Worm (Caenorhabditis elegans): Measurements from ENCODE around the gene dhs-15.

The dhs-15 gene

DNA sequence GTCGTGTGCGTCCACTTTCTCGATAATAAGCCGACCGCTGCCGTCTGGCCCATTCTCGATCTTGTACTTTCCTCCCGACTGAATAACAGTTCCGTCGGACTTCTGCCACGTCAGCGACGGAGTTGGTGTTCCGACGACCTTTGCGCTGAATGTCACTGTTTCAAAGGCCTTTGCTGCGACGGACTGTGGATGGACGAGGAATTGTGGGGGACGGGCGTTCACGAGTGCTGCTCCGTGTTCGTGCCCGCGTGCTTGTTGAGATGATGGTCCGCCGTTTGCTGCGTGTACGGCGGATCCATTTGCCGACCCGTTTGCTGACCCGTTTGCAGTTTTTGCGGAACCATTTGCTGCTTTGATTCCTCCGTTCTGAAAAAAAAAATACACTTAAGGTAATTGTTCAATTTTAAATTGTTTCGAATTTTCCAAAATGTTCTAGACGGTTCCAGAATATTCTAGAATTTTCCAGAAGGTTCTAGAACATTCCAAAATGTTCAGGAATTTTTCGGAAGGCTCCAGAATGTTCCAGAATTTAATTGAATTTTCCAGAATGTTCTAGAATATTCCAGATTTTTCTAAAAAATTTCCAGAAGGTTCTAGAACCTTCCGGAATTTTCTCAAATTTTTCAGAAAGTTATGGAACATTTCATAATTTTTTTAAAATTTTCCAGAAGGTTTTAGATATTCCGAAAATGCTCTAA is 29.7 kb upstream of the dhs-15 start:
- TF ChIP-seq nhr-11 (tag; optimal IDR thresholded peaks at IDR 0.05), result no peak
- TF ChIP-seq egl-27 (tag; optimal IDR thresholded peaks at IDR 0.05), result no peak
- TF ChIP-seq nhr-25 (tag; optimal IDR thresholded peaks at IDR 0.05), result no peak
- no peak for TF ChIP-seq lsy-2 (tag; optimal IDR thresholded peaks at IDR 0.05)
- TF ChIP-seq unc-55 (GFP tag; optimal IDR thresholded peaks at IDR 0.05), result no peak
- no peak for TF ChIP-seq snpc-4 (tag; optimal IDR thresholded peaks at IDR 0.05)
- no peak for TF ChIP-seq nhr-10 (tag; optimal IDR thresholded peaks at IDR 0.05)
- no peak for TF ChIP-seq ztf-4 (tag; optimal IDR thresholded peaks at IDR 0.05)
- TF ChIP-seq C34F6.9 (tag; optimal IDR thresholded peaks at IDR 0.05), result no peak
- no peak for TF ChIP-seq nhr-237 (tag; optimal IDR thresholded peaks at IDR 0.05)
- no peak for TF ChIP-seq unc-62 (GFP tag; optimal IDR thresholded peaks at IDR 0.05)
- TF ChIP-seq ztf-11 (tag; optimal IDR thresholded peaks at IDR 0.05), result no peak
- no peak for TF ChIP-seq mbf-1 (tag; optimal IDR thresholded peaks at IDR 0.05)
- TF ChIP-seq lin-39 (tag; optimal IDR thresholded peaks at IDR 0.05), result no peak
- no peak for TF ChIP-seq F13H6.1 (tag; optimal IDR thresholded peaks at IDR 0.05)
- no peak for TF ChIP-seq aly-2 (tag; optimal IDR thresholded peaks at IDR 0.05)
- TF ChIP-seq R02D3.7 (tag; optimal IDR thresholded peaks at IDR 0.05), result no peak
- no peak for TF ChIP-seq sem-4 (tag; optimal IDR thresholded peaks at IDR 0.05)
- no peak for TF ChIP-seq nhr-21 (tag; optimal IDR thresholded peaks at IDR 0.05)
- no peak for TF ChIP-seq crh-2 (tag; optimal IDR thresholded peaks at IDR 0.05)

DNA sequence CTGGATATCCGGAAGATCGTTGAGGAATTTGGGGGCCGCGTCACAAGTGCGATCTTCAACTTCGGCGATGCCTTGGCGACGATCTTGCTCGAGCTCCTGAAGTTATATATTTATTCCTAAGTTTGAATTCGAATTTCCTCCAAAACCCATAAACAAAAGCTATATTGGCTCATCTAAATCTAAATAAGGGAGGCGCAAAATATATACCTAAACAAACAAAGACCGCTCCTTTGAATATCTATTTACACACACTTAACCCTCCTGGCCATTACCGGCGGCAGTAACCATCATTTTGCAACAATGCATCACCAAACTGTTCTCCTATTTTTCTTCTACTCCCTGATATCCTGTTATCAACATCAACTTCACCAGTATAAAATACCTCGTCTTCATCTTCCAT is 26.3 kb upstream of the dhs-15 start, which contains the start of gene F54E2.2:
F54E2.2 (plus strand) TSS at position 301 of the 400 bp plus-strand sequence.
- TF ChIP-seq alr-1 (tag; optimal IDR thresholded peaks at IDR 0.05) (no peak), sma-9 (GFP tag; optimal IDR thresholded peaks at IDR 0.05) (no peak), sma-9 (tag; optimal IDR thresholded peaks at IDR 0.05) (no peak), crh-2 (tag; optimal IDR thresholded peaks at IDR 0.05) (no peak), nhr-129 (tag; optimal IDR thresholded peaks at IDR 0.05) (no peak), lsy-2 (tag; optimal IDR thresholded peaks at IDR 0.05) (no peak), ZK546.5 (tag; optimal IDR thresholded peaks at IDR 0.05) (no peak), nhr-77 (tag; optimal IDR thresholded peaks at IDR 0.05) (no peak), Y55F3AM.14 (GFP tag; optimal IDR thresholded peaks at IDR 0.05) (no peak), ztf-4 (tag; optimal IDR thresholded peaks at IDR 0.05) (no peak), skn-1 (tag; optimal IDR thresholded peaks at IDR 0.05) (no peak), fos-1 (tag; optimal IDR thresholded peaks at IDR 0.05) (no peak), nhr-12 (tag; optimal IDR thresholded peaks at IDR 0.05) (no peak), unc-55 (GFP tag; optimal IDR thresholded peaks at IDR 0.05) (no peak), mbf-1 (tag; optimal IDR thresholded peaks at IDR 0.05) (no peak), ztf-11 (tag; optimal IDR thresholded peaks at IDR 0.05) (no peak), elt-3 (tag; optimal IDR thresholded peaks at IDR 0.05) (no peak), sma-3 (GFP tag; optimal IDR thresholded peaks at IDR 0.05) (no peak)

DNA sequence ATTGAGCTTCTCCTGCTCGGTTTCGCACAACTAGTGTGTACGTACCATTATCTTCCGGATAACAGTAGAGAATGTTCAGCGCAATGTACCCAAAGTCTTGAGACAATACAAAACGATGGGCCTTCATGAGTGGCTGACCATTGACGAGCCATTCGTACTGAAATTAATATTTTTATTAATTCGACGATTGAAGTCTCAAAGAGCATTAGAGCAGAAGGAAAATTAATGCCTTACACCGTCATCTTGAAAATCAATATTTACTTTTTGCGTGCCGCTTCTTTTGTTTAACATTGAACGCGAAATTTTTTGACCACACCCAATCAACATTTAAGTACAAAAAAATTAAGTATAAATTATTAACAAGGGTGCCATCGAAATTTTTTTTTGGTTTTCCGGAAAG is 23.3 kb upstream of the dhs-15 start:
- TF ChIP-seq sem-4 (tag; optimal IDR thresholded peaks at IDR 0.05) (no peak), aly-2 (tag; optimal IDR thresholded peaks at IDR 0.05) (no peak), ztf-11 (tag; optimal IDR thresholded peaks at IDR 0.05) (no peak), ceh-16 (tag; optimal IDR thresholded peaks at IDR 0.05) (no peak), sma-3 (GFP tag; optimal IDR thresholded peaks at IDR 0.05) (no peak), mdl-1 (tag; optimal IDR thresholded peaks at IDR 0.05) (no peak), nhr-21 (tag; optimal IDR thresholded peaks at IDR 0.05) (no peak), ceh-82 (tag; optimal IDR thresholded peaks at IDR 0.05) (no peak), nhr-6 (tag; optimal IDR thresholded peaks at IDR 0.05) (no peak), fos-1 (tag; optimal IDR thresholded peaks at IDR 0.05) (no peak), unc-39 (tag; optimal IDR thresholded peaks at IDR 0.05) (no peak)

DNA sequence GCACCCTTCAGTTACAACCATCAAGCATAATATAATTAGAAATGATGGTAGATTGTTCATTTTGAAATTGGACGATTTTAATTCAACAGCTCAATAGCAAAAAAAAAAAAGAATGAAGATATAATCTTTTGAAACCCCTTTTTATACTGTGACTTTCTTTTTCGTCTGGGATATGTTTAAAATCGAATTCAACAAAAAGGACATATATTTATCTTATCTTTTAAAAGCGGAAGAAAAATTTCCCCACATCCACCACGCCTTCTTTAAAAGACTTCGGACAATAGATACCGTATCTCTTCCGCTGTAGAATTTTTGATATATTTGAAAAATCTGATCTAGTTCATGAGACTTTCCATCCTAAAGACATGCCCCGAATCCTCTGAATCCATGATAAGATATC is 11.1 kb upstream of the dhs-15 start, which contains the start of gene R05D8.11:
R05D8.11 (minus strand) TSS at position 101 of the 400 bp plus-strand sequence.
- TF ChIP-seq nhr-10 (tag; optimal IDR thresholded peaks at IDR 0.05), result no peak
- no peak for TF ChIP-seq lin-11 (tag; optimal IDR thresholded peaks at IDR 0.05)
- TF ChIP-seq nhr-21 (tag; optimal IDR thresholded peaks at IDR 0.05), result no peak
- no peak for TF ChIP-seq ztf-11 (tag; optimal IDR thresholded peaks at IDR 0.05)
- TF ChIP-seq Y55F3AM.14 (GFP tag; optimal IDR thresholded peaks at IDR 0.05), result no peak
- no peak for TF ChIP-seq unc-55 (GFP tag; optimal IDR thresholded peaks at IDR 0.05)
- TF ChIP-seq zag-1 (tag; optimal IDR thresholded peaks at IDR 0.05), result no peak
- TF ChIP-seq nhr-237 (tag; optimal IDR thresholded peaks at IDR 0.05), result no peak
- no peak for TF ChIP-seq ceh-16 (tag; optimal IDR thresholded peaks at IDR 0.05)
- TF ChIP-seq sma-9 (GFP tag; optimal IDR thresholded peaks at IDR 0.05), result no peak
- TF ChIP-seq sma-9 (tag; optimal IDR thresholded peaks at IDR 0.05), result no peak
- TF ChIP-seq lsy-2 (tag; optimal IDR thresholded peaks at IDR 0.05), result no peak
- no peak for TF ChIP-seq ztf-1 (GFP tag; conservative IDR thresholded peaks at IDR 0.05)
- no peak for TF ChIP-seq mdl-1 (tag; optimal IDR thresholded peaks at IDR 0.05)
- TF ChIP-seq nhr-129 (tag; optimal IDR thresholded peaks at IDR 0.05), result no peak
- no peak for TF ChIP-seq alr-1 (tag; optimal IDR thresholded peaks at IDR 0.05)
- no peak for TF ChIP-seq ama-1 (optimal IDR thresholded peaks at IDR 0.05)
- no peak for TF ChIP-seq R02D3.7 (tag; optimal IDR thresholded peaks at IDR 0.05)

Measured in whole organism, L2 larva.